Fruit fly (Drosophila melanogaster): ENCODE results near the gene CG12991.

CG12991 gene

DNA sequence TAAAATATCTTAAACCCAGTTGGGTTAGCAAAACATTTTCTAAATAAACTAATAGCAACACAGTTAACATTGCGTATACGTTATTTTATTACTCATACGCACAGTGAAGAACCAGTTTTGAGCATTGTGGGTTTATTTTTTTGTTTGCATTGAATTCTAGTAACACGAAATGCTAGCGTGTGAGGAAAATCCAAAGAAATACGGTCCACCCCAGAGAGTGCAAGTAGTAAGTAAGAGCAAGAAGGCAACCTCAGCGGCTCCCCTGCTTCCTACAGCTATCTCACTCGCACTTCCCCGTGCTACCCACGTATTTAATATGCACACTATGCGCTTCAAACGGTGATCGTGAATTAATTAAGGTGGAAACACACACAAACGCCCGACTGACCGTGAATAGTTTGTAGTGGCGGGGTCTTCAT is 45.3 kb downstream of the CG12991 start (continued):
- no peak for TF ChIP-seq fd102C (GFP tag; optimal IDR thresholded peaks at IDR 0.05)
- peak; percentile 72 for TF ChIP-seq CG11247 (GFP tag; IDR thresholded peaks at IDR 0.05)
- TF ChIP-seq Side (GFP tag; optimal IDR thresholded peaks at IDR 0.05): peak; percentile 74
- TF ChIP-seq sens (GFP tag): peak; percentile 97
- TF ChIP-seq mld (GFP tag; IDR thresholded peaks at IDR 0.05; ENCODE audit: partially characterized antibody): no peak
- no peak for TF ChIP-seq z (GFP tag; IDR thresholded peaks at IDR 0.05)
- peak; percentile 84 for TF ChIP-seq CG5180 (GFP tag; optimal IDR thresholded peaks at IDR 0.05)
- peak; percentile 71 for TF ChIP-seq sd (tag; optimal IDR thresholded peaks at IDR 0.05)
- TF ChIP-seq sima (GFP tag; optimal IDR thresholded peaks at IDR 0.05): peak; percentile 30
- peak; percentile 68 for TF ChIP-seq CG8944 (GFP tag; optimal IDR thresholded peaks at IDR 0.05)
- no peak for TF ChIP-seq Tbp (GFP tag; optimal IDR thresholded peaks at IDR 0.05)
- peak; percentile 75 for TF ChIP-seq schlank (tag; optimal IDR thresholded peaks at IDR 0.05)
- TF ChIP-seq NFAT (GFP tag; IDR thresholded peaks at IDR 0.05): peak; percentile 39; the same call in 1 of the 2 replicates
- TF ChIP-seq CG5953 (GFP tag; IDR thresholded peaks at IDR 0.05): peak; percentile 70; the same call in 1 of the 2 replicates
- TF ChIP-seq ato (GFP tag; IDR thresholded peaks at IDR 0.05; ENCODE audit: partially characterized antibody): no peak
- TF ChIP-seq inv (GFP tag; IDR thresholded peaks at IDR 0.05; ENCODE audit: partially characterized antibody): no peak
- TF ChIP-seq BEAF-32 (GFP tag; optimal IDR thresholded peaks at IDR 0.05): peak; percentile 12
- TF ChIP-seq CG8388 (GFP tag; optimal IDR thresholded peaks at IDR 0.05): peak; percentile 77
- 0 out of 2 replicates have a peak, but pooled peaks have one; percentile 47 for TF ChIP-seq dati (GFP tag; IDR thresholded peaks at IDR 0.05)
- TF ChIP-seq dmrt99B (tag; optimal IDR thresholded peaks at IDR 0.05): peak; percentile 93
- TF ChIP-seq CG8924 (tag; optimal IDR thresholded peaks at IDR 0.05): peak; percentile 90
- no peak for TF ChIP-seq CG1832 (GFP tag; optimal IDR thresholded peaks at IDR 0.05)
- peak; percentile 94 for TF ChIP-seq CG2678 (tag; optimal IDR thresholded peaks at IDR 0.05)
- 0 out of 3 replicates have a peak, but pooled peaks have one; percentile 52 for TF ChIP-seq CG2889 (GFP tag; IDR thresholded peaks at IDR 0.05)
- peak; percentile 10 for TF ChIP-seq MESR4 (GFP tag; optimal IDR thresholded peaks at IDR 0.05)
- TF ChIP-seq CG8089 (GFP tag; optimal IDR thresholded peaks at IDR 0.05): peak; percentile 71
- peak; percentile 77 for TF ChIP-seq CG6683 (GFP tag; optimal IDR thresholded peaks at IDR 0.05)
- TF ChIP-seq CG16863 (GFP tag; optimal IDR thresholded peaks at IDR 0.05): peak; percentile 74
- TF ChIP-seq fu2 (GFP tag; optimal IDR thresholded peaks at IDR 0.05): peak; percentile 76
- no peak for TF ChIP-seq zen2 (GFP tag; IDR thresholded peaks at IDR 0.05; ENCODE audit: partially characterized antibody)
- TF ChIP-seq CG13296 (GFP tag; optimal IDR thresholded peaks at IDR 0.05): peak; percentile 94
- no peak for TF ChIP-seq Hmx (GFP tag; optimal IDR thresholded peaks at IDR 0.05)
- no peak for TF ChIP-seq Lpt (GFP tag; optimal IDR thresholded peaks at IDR 0.05)
- peak; percentile 52 for TF ChIP-seq H2.0 (GFP tag; IDR thresholded peaks at IDR 0.05)
- TF ChIP-seq ham (GFP tag; IDR thresholded peaks at IDR 0.05): no peak
- TF ChIP-seq CG18619 (GFP tag; optimal IDR thresholded peaks at IDR 0.05): peak; percentile 86
- peak; percentile 85 for TF ChIP-seq gcm (GFP tag; optimal IDR thresholded peaks at IDR 0.05)
- TF ChIP-seq sob (GFP tag; IDR thresholded peaks at IDR 0.05): peak; percentile 65
- TF ChIP-seq CG17186 (GFP tag; optimal IDR thresholded peaks at IDR 0.05): peak; percentile 52
- TF ChIP-seq knrl (GFP tag; IDR thresholded peaks at IDR 0.05; ENCODE audit: partially characterized antibody): no peak
- peak; percentile 34; the same call in 1 of the 2 replicates for TF ChIP-seq CG4360 (GFP tag; IDR thresholded peaks at IDR 0.05)
- TF ChIP-seq Chrac-16 (GFP tag; optimal IDR thresholded peaks at IDR 0.05): peak; percentile 61
- TF ChIP-seq CG3281 (GFP tag; optimal IDR thresholded peaks at IDR 0.05): peak; percentile 94
- TF ChIP-seq jing (GFP tag; optimal IDR thresholded peaks at IDR 0.05): peak; percentile 75
- peak; percentile 81 for TF ChIP-seq CHES-1-like (GFP tag; optimal IDR thresholded peaks at IDR 0.05)
- no peak for TF ChIP-seq Dll (GFP tag; IDR thresholded peaks at IDR 0.05; ENCODE audit: partially characterized antibody)
- peak; percentile 52 for TF ChIP-seq CG17612 (GFP tag; IDR thresholded peaks at IDR 0.05)
- peak; percentile 91 for TF ChIP-seq HmgZ (tag; optimal IDR thresholded peaks at IDR 0.05)
- peak; percentile 70 for TF ChIP-seq CG6654 (GFP tag; optimal IDR thresholded peaks at IDR 0.05)
- peak; percentile 95 for TF ChIP-seq sr (GFP tag; IDR thresholded peaks at IDR 0.05)

Measured in whole organism, embryonic.